Fruit fly (Drosophila melanogaster) whole organism, embryonic: ENCODE results near the gene barc.
A peak's percentile ranks its signal among the peaks of the same experiment; 100 is the strongest.

Experiments
- Bgb ChIP-seq: fragments of 200-800 bp; sonication (Bioruptor generic); IDR thresholded peaks from 2 replicates; pipeline ENCODE4 v1.3.6; 2022; ENCODE audit warnings: missing biosample characterization, missing genetic modification characterization; ENCODE audit not compliant: partially characterized antibody
- BtbVII ChIP-seq: fragments of 200-800 bp; sonication (Bioruptor generic); optimal IDR thresholded peaks from 3 replicates; lab custom pipeline; 2017; ENCODE audit warnings: missing biosample characterization, mild to moderate bottlenecking, missing genetic modification characterization
- CG10431 ChIP-seq: fragments of 200-800 bp; sonication (Bioruptor generic); optimal IDR thresholded peaks from 3 replicates; lab custom pipeline; 2018; ENCODE audit warnings: missing biosample characterization, mild to moderate bottlenecking, missing genetic modification characterization
- CG10543 ChIP-seq: fragments of 200-800 bp; sonication (Bioruptor generic); optimal IDR thresholded peaks from 3 replicates; lab custom pipeline; 2017; ENCODE audit warnings: missing biosample characterization, mild to moderate bottlenecking, missing genetic modification characterization, moderate library complexity
- CG11504 ChIP-seq: fragments of 200-800 bp; sonication (Bioruptor generic); optimal IDR thresholded peaks from 3 replicates; lab custom pipeline; 2019; ENCODE audit warnings: missing biosample characterization, mild to moderate bottlenecking, missing genetic modification characterization, moderate library complexity
- CG1529 ChIP-seq: fragments of 200-800 bp; sonication (Bioruptor generic); optimal IDR thresholded peaks from 3 replicates; lab custom pipeline; 2018; ENCODE audit warnings: missing biosample characterization, missing genetic modification characterization
- CG1602 ChIP-seq: fragments of 200-800 bp; sonication (Bioruptor generic); optimal IDR thresholded peaks from 3 replicates; lab custom pipeline; 2016; ENCODE audit warnings: missing biosample characterization, missing genetic modification characterization
- CG16779 ChIP-seq: fragments of 200-800 bp; sonication (Bioruptor generic); IDR thresholded peaks from 2 replicates; pipeline ENCODE4 v1.3.6; 2022; ENCODE audit warnings: missing biosample characterization, missing genetic modification characterization
- CG17568 ChIP-seq: fragments of 200-800 bp; sonication (Bioruptor generic); optimal IDR thresholded peaks from 2 replicates; lab custom pipeline; 2018; ENCODE audit warnings: missing biosample characterization, mild to moderate bottlenecking, missing genetic modification characterization, moderate library complexity
- CG2120 ChIP-seq: fragments of 200-800 bp; sonication (Bioruptor generic); optimal IDR thresholded peaks from 3 replicates; lab custom pipeline; 2016; ENCODE audit warnings: missing biosample characterization, missing genetic modification characterization
- CG34422 ChIP-seq: fragments of 200-800 bp; sonication (Bioruptor generic); IDR thresholded peaks from 3 replicates; pipeline ENCODE4 v1.3.6; 2022; ENCODE audit warnings: missing biosample characterization, missing genetic modification characterization
- CG5180 ChIP-seq: fragments of 200-800 bp; sonication (Bioruptor generic); optimal IDR thresholded peaks from 3 replicates; lab custom pipeline; 2017; ENCODE audit warnings: missing biosample characterization, missing genetic modification characterization, mild to moderate bottlenecking, moderate library complexity, missing genetic modification reagents
- CG6254 ChIP-seq: fragments of 200-800 bp; sonication (Bioruptor generic); optimal IDR thresholded peaks from 3 replicates; lab custom pipeline; 2017; ENCODE audit warnings: mild to moderate bottlenecking, missing biosample characterization, missing genetic modification reagents, missing genetic modification characterization
- CG8281 ChIP-seq: fragments of 200-800 bp; sonication (Bioruptor generic); optimal IDR thresholded peaks from 2 replicates; lab custom pipeline; 2018; ENCODE audit warnings: missing biosample characterization, mild to moderate bottlenecking, missing genetic modification characterization, moderate library complexity
- CG8290 ChIP-seq, 3 experiments: fragments of 200-800 bp; sonication (Bioruptor generic); optimal IDR thresholded peaks; 2 replicates each; lab custom pipeline; 2016 to 2019; ENCODE audit warnings: missing biosample characterization in 3 of 3, missing genetic modification characterization in 3 of 3, mild to moderate bottlenecking in 2 of 3, moderate library complexity in 1 of 3
- CG8388 ChIP-seq: fragments of 200-800 bp; sonication (Bioruptor generic); optimal IDR thresholded peaks from 2 replicates; lab custom pipeline; 2019; ENCODE audit warnings: missing biosample characterization, mild to moderate bottlenecking, missing genetic modification characterization, moderate library complexity
- CG8924 ChIP-seq: fragments of 200-800 bp; optimal IDR thresholded peaks from 3 replicates; lab custom pipeline; 2019; ENCODE audit warnings: missing biosample characterization, mild to moderate bottlenecking, missing genetic modification characterization, moderate library complexity
- Camta ChIP-seq: fragments of 200-800 bp; sonication (Bioruptor generic); optimal IDR thresholded peaks from 2 replicates; lab custom pipeline; 2016; ENCODE audit warnings: missing biosample characterization, missing genetic modification characterization
- D ChIP-seq, 2 experiments: fragments of 200-800 bp in 1 of 2; fragments of >200 bp in 1 of 2; sonication (Bioruptor generic) in 1 of 2; optimal IDR thresholded peaks; 2 replicates in 1 of 2; 3 replicates in 1 of 2; lab custom pipeline; 2017; ENCODE audit warnings: mild to moderate bottlenecking in 1 of 2, missing biosample characterization in 1 of 2, missing genetic modification characterization in 1 of 2, missing genetic modification reagents in 1 of 2
- Dip2 ChIP-seq: fragments of 200-800 bp; sonication (Bioruptor generic); IDR thresholded peaks from 2 replicates; pipeline ENCODE4 v1.3.6; 2022; ENCODE audit warnings: missing biosample characterization, missing genetic modification characterization
- Fer2 ChIP-seq: fragments of 200-800 bp; sonication (Bioruptor generic); optimal IDR thresholded peaks from 2 replicates; lab custom pipeline; 2018; ENCODE audit warnings: missing biosample characterization, mild to moderate bottlenecking, missing genetic modification characterization, moderate library complexity
- GATAe ChIP-seq: fragments of 200-800 bp; sonication (Bioruptor generic); conservative IDR thresholded peaks from 2 replicates; pipeline ENCODE4 v1.3.6; 2022; ENCODE audit warnings: missing biosample characterization, missing genetic modification characterization
- HLH3B ChIP-seq: fragments of 200-800 bp; sonication (Bioruptor generic); IDR thresholded peaks from 2 replicates; pipeline ENCODE4 v1.3.6; 2022; ENCODE audit warnings: missing biosample characterization, missing genetic modification characterization
- Hmx ChIP-seq: fragments of 200-800 bp; sonication (Bioruptor generic); optimal IDR thresholded peaks from 2 replicates; lab custom pipeline; 2016; ENCODE audit warnings: missing biosample characterization, missing genetic modification characterization
- Hsf ChIP-seq: fragments of 200-800 bp; sonication (Bioruptor generic); optimal IDR thresholded peaks from 3 replicates; lab custom pipeline; 2016; ENCODE audit warnings: missing biosample characterization, missing genetic modification characterization
- Lim3 ChIP-seq: fragments of 200-800 bp; sonication (Bioruptor generic); IDR thresholded peaks from 2 replicates; pipeline ENCODE4 v1.3.6; 2022; ENCODE audit warnings: missing biosample characterization, missing genetic modification characterization
- MBD-R2 ChIP-seq: fragments of 200-800 bp; sonication (Bioruptor generic); IDR thresholded peaks from 2 replicates; pipeline ENCODE4 v1.3.6; 2022; ENCODE audit warnings: missing biosample characterization, missing genetic modification characterization
- NFAT ChIP-seq: fragments of 200-800 bp; sonication (Bioruptor generic); IDR thresholded peaks from 2 replicates; pipeline ENCODE4 v1.3.6; 2022; ENCODE audit warnings: missing biosample characterization, missing genetic modification characterization
- Nf-YB ChIP-seq: fragments of 200-800 bp; sonication (Bioruptor generic); optimal IDR thresholded peaks from 3 replicates; lab custom pipeline; 2019; ENCODE audit warnings: missing biosample characterization, mild to moderate bottlenecking, missing genetic modification characterization, moderate library complexity
- Usf ChIP-seq: fragments of 200-800 bp; sonication (Bioruptor generic); optimal IDR thresholded peaks from 2 replicates; lab custom pipeline; 2017; ENCODE audit warnings: missing genotype, missing biosample characterization, missing genetic modification characterization
- amos ChIP-seq: fragments of 200-800 bp; sonication (Bioruptor generic); IDR thresholded peaks from 2 replicates; pipeline ENCODE4 v1.3.6; 2022; ENCODE audit warnings: missing biosample characterization, missing genetic modification characterization; ENCODE audit not compliant: partially characterized antibody
- bowl ChIP-seq: fragments of 200-800 bp; sonication (Bioruptor generic); IDR thresholded peaks from 2 replicates; pipeline ENCODE4 v1.3.6; 2022; ENCODE audit warnings: missing biosample characterization, missing genetic modification characterization
- chn ChIP-seq: fragments of 200-800 bp; sonication (Bioruptor generic); optimal IDR thresholded peaks from 2 replicates; lab custom pipeline; 2016; ENCODE audit warnings: missing biosample characterization, missing genetic modification characterization
- croc ChIP-seq: fragments of 200-800 bp; sonication (Bioruptor generic); conservative IDR thresholded peaks from 3 replicates; pipeline ENCODE4 v1.3.6; 2022; ENCODE audit warnings: missing biosample characterization, missing genetic modification characterization
- cwo ChIP-seq: fragments of 200-800 bp; sonication (Bioruptor generic); optimal IDR thresholded peaks from 3 replicates; lab custom pipeline; 2017; ENCODE audit warnings: missing biosample characterization, missing genetic modification characterization, mild to moderate bottlenecking, moderate library complexity, missing genetic modification reagents
- fd102C ChIP-seq: fragments of 200-800 bp; sonication (Bioruptor generic); optimal IDR thresholded peaks from 2 replicates; lab custom pipeline; 2018; ENCODE audit warnings: missing biosample characterization, mild to moderate bottlenecking, missing genetic modification characterization, moderate library complexity
- gcm2 ChIP-seq: fragments of 200-800 bp; sonication (Bioruptor generic); optimal IDR thresholded peaks from 2 replicates; lab custom pipeline; 2016; ENCODE audit warnings: missing biosample characterization, missing genetic modification characterization
- gsb-n ChIP-seq: fragments of 200-800 bp; sonication (Bioruptor generic); optimal IDR thresholded peaks from 3 replicates; lab custom pipeline; 2018; ENCODE audit warnings: missing biosample characterization, mild to moderate bottlenecking, missing genetic modification characterization
- ham ChIP-seq: fragments of 200-800 bp; sonication (Bioruptor generic); IDR thresholded peaks from 2 replicates; pipeline ENCODE4 v1.3.6; 2022; ENCODE audit warnings: missing biosample characterization, missing genetic modification characterization
- knrl ChIP-seq: fragments of 200-800 bp; sonication (Bioruptor generic); IDR thresholded peaks from 3 replicates; pipeline ENCODE4 v1.3.6; 2022; ENCODE audit warnings: missing biosample characterization, missing genetic modification characterization; ENCODE audit not compliant: partially characterized antibody
- nerfin-2 ChIP-seq: fragments of 200-800 bp; sonication (Bioruptor generic); IDR thresholded peaks from 2 replicates; pipeline ENCODE4 v1.3.6; 2022; ENCODE audit warnings: missing biosample characterization, missing genetic modification characterization; ENCODE audit not compliant: partially characterized antibody
- pfk ChIP-seq: fragments of 200-800 bp; sonication (Bioruptor generic); optimal IDR thresholded peaks from 2 replicates; lab custom pipeline; 2018; ENCODE audit warnings: missing biosample characterization, mild to moderate bottlenecking, missing genetic modification characterization, moderate library complexity
- phol ChIP-seq: fragments of 200-800 bp; sonication (Bioruptor generic); optimal IDR thresholded peaks from 3 replicates; lab custom pipeline; 2018; ENCODE audit warnings: missing biosample characterization, mild to moderate bottlenecking, missing genetic modification characterization, moderate library complexity
- pita ChIP-seq: fragments of 200-800 bp; sonication (Bioruptor generic); optimal IDR thresholded peaks from 2 replicates; lab custom pipeline; 2017; ENCODE audit warnings: missing biosample characterization, mild to moderate bottlenecking, missing genetic modification characterization
- sisA ChIP-seq: fragments of 200-800 bp; sonication (Bioruptor generic); IDR thresholded peaks from 2 replicates; pipeline ENCODE4 v1.3.6; 2022; ENCODE audit warnings: missing biosample characterization, missing genetic modification characterization
- slp2 ChIP-seq: fragments of 200-800 bp; sonication (Bioruptor generic); optimal IDR thresholded peaks from 2 replicates; lab custom pipeline; 2016; ENCODE audit warnings: missing biosample characterization, missing genetic modification characterization
- sqz ChIP-seq: fragments of 200-800 bp; sonication (Bioruptor generic); optimal IDR thresholded peaks from 3 replicates; lab custom pipeline; 2018; ENCODE audit warnings: missing biosample characterization, mild to moderate bottlenecking, missing genetic modification characterization
- unpg ChIP-seq: fragments of 200-800 bp; sonication (Bioruptor generic); optimal IDR thresholded peaks from 3 replicates; lab custom pipeline; 2018; ENCODE audit warnings: missing biosample characterization, mild to moderate bottlenecking, missing genetic modification characterization, moderate library complexity
- wor ChIP-seq: fragments of 200-800 bp; sonication (Bioruptor generic); IDR thresholded peaks from 2 replicates; pipeline ENCODE4 v1.3.6; 2022; ENCODE audit warnings: missing biosample characterization, missing genetic modification characterization

barc gene

dm6 chr3L:21433098-21433497, at the start of gene barc, which contains the start of gene Aef1 (continued):
- peak; percentile 92 for TF ChIP-seq phol (tag; lab: Kevin White, UChicago)
- TF ChIP-seq CG8388 = peak; percentile 75
- peak; percentile 34 for TF ChIP-seq CG17568
- 0 out of 2 replicates have a peak, but pooled peaks have one; percentile 30 for TF ChIP-seq ham
- peak; percentile 86 for TF ChIP-seq NFAT (GFP tag; lab: Robert Waterston, UW)
- TF ChIP-seq pita (GFP tag; lab: Kevin White, UChicago) = no peak
- peak; percentile 79 for TF ChIP-seq Usf (GFP tag; lab: Kevin White, UChicago)
- peak; percentile 67 for TF ChIP-seq GATAe
- TF ChIP-seq CG8290 (GFP tag; optimal IDR thresholded peaks at IDR 0.05; lab: Kevin White, UChicago) = peak; percentile 86
- TF ChIP-seq CG8290 (tag; optimal IDR thresholded peaks at IDR 0.05; lab: Kevin White, UChicago) = peak in 1 of 2 experiments; percentile 6
- TF ChIP-seq Fer2 (tag; lab: Kevin White, UChicago) = peak; percentile 85
- TF ChIP-seq knrl = peak; percentile 96
- peak; percentile 79 for TF ChIP-seq amos (GFP tag; lab: Robert Waterston, UW)
- peak; percentile 32 for TF ChIP-seq CG8281
- TF ChIP-seq CG16779 (GFP tag; lab: Robert Waterston, UW) = no peak
- peak; percentile 53 for TF ChIP-seq Nf-YB
- TF ChIP-seq croc = peak; percentile 95
- peak; percentile 91 for TF ChIP-seq chn (GFP tag; lab: Kevin White, UChicago)
- TF ChIP-seq cwo (GFP tag; lab: Kevin White, UChicago) = peak; percentile 47
- TF ChIP-seq CG10543 = peak; percentile 84
- peak; percentile 82 for TF ChIP-seq wor (GFP tag; lab: Robert Waterston, UW)
- TF ChIP-seq CG8924 (tag; lab: Kevin White, UChicago) = peak; percentile 83
- TF ChIP-seq CG34422 (GFP tag; lab: Robert Waterston, UW) = peak; percentile 88
- peak; percentile 26 for TF ChIP-seq CG5180
- TF ChIP-seq unpg (GFP tag; lab: Kevin White, UChicago) = peak; percentile 85
- peak; percentile 93 for TF ChIP-seq sisA (GFP tag; lab: Robert Waterston, UW)
- TF ChIP-seq sqz = no peak
- TF ChIP-seq CG2120 (GFP tag; lab: Kevin White, UChicago) = peak; percentile 95
- TF ChIP-seq slp2 (GFP tag; lab: Kevin White, UChicago) = peak; percentile 84
- TF ChIP-seq bowl (GFP tag; lab: Robert Waterston, UW) = no peak
- no peak for TF ChIP-seq pfk
- TF ChIP-seq Lim3 (GFP tag; lab: Robert Waterston, UW) = peak; percentile 48; the same call in 1 of the 2 replicates
- peak; percentile 87 for TF ChIP-seq HLH3B
- no peak for TF ChIP-seq fd102C
- peak; percentile 64 for TF ChIP-seq gsb-n (tag; lab: Kevin White, UChicago)
- peak; percentile 67 for TF ChIP-seq nerfin-2 (GFP tag; lab: Robert Waterston, UW)
- no peak for TF ChIP-seq D (optimal IDR thresholded peaks at IDR 0.05; lab: Kevin White, UChicago)
- peak; percentile 65 for TF ChIP-seq D (GFP tag; optimal IDR thresholded peaks at IDR 0.05; lab: Kevin White, UChicago)
- TF ChIP-seq CG11504 (tag; lab: Kevin White, UChicago) = no peak
- peak; percentile 51 for TF ChIP-seq CG10431 (GFP tag; lab: Kevin White, UChicago)
- peak; percentile 82 for TF ChIP-seq Bgb (GFP tag; lab: Robert Waterston, UW)
- TF ChIP-seq CG1602 (GFP tag; lab: Kevin White, UChicago) = peak; percentile 90
- TF ChIP-seq CG6254 (GFP tag; lab: Kevin White, UChicago) = peak; percentile 60
- 0 out of 2 replicates have a peak, but pooled peaks have one; percentile 17 for TF ChIP-seq Dip2 (GFP tag; lab: Robert Waterston, UW)
- peak; percentile 6 for TF ChIP-seq BtbVII
- peak; percentile 93 for TF ChIP-seq Hsf
- peak; percentile 54 for TF ChIP-seq CG1529 (GFP tag; lab: Kevin White, UChicago)
- peak; percentile 78 for TF ChIP-seq MBD-R2 (GFP tag; lab: Robert Waterston, UW)
- TF ChIP-seq Hmx = peak; percentile 72
- TF ChIP-seq Camta (GFP tag; lab: Kevin White, UChicago) = peak; percentile 82
- TF ChIP-seq gcm2 (GFP tag; lab: Kevin White, UChicago) = peak; percentile 32
